Fruit fly (Drosophila melanogaster): ENCODE results near the gene CG11037.

The CG11037 gene

DNA sequence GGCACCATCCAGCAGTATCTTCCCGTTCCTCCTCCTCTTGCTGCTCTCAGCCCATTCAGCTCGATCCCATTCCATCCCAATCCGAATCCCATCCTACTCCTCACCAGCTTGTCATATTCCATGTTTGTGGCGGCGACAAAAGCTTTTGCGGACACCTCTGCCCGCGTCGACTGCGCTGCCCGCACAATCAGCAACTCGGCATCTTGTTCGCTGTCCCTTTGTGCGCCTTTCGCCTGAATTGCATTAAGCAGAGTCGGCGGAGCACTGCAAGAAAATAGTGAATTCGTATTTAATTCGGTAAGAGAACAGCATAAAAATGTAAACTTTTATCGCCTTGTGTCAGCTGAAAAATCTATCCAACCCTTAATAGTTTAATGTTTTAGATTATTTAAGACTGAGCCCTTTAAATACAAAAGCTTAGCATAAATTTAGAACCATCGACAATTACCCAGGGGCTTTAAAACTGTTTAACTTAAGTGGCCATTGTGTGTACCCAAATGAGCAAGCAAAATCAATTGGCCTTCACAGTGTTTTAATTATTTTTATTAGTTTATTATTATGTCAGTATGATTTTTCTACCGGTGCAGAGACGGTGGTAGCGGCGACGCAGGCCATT lies 10.6 kb downstream of the CG11037 start (continued):
- no peak for TF ChIP-seq ERR (GFP tag; optimal IDR thresholded peaks at IDR 0.05)
- no peak for TF ChIP-seq Fer2 (tag; optimal IDR thresholded peaks at IDR 0.05)
- TF ChIP-seq Doc2 (GFP tag; IDR thresholded peaks at IDR 0.05): no peak
- TF ChIP-seq bowl (GFP tag; IDR thresholded peaks at IDR 0.05): no peak
- no peak for TF ChIP-seq CG3726 (GFP tag; IDR thresholded peaks at IDR 0.05)
- no peak for TF ChIP-seq CrebB (tag; optimal IDR thresholded peaks at IDR 0.05)
- TF ChIP-seq ato (GFP tag; IDR thresholded peaks at IDR 0.05; ENCODE audit: partially characterized antibody): no peak
- no peak for TF ChIP-seq CG31224 (GFP tag; IDR thresholded peaks at IDR 0.05)
- peak; percentile 34 for TF ChIP-seq Ssrp (tag; optimal IDR thresholded peaks at IDR 0.05)
- peak; percentile 52 for TF ChIP-seq sens (GFP tag)
- TF ChIP-seq gt (GFP tag; IDR thresholded peaks at IDR 0.05): no peak
- TF ChIP-seq Ets65A (GFP tag): peak; percentile 40
- no peak for TF ChIP-seq jing (GFP tag; optimal IDR thresholded peaks at IDR 0.05)
- no peak for TF ChIP-seq CG9876 (GFP tag; optimal IDR thresholded peaks at IDR 0.05)
- TF ChIP-seq CG10543 (GFP tag; optimal IDR thresholded peaks at IDR 0.05): no peak
- TF ChIP-seq HmgD (GFP tag; optimal IDR thresholded peaks at IDR 0.05): no peak
- peak; percentile 64 for TF ChIP-seq gem (tag; optimal IDR thresholded peaks at IDR 0.05)
- peak; percentile 54 for TF ChIP-seq phol (tag; optimal IDR thresholded peaks at IDR 0.05)
- no peak for TF ChIP-seq CG9727 (GFP tag; optimal IDR thresholded peaks at IDR 0.05)
- 0 out of 2 replicates have a peak, but pooled peaks have one; percentile 26 for TF ChIP-seq CG31441 (GFP tag; IDR thresholded peaks at IDR 0.05)
- no peak for TF ChIP-seq Chrac-16 (GFP tag; optimal IDR thresholded peaks at IDR 0.05)
- TF ChIP-seq CG14860 (GFP tag; IDR thresholded peaks at IDR 0.05; ENCODE audit: partially characterized antibody): no peak
- TF ChIP-seq TFAM (GFP tag; optimal IDR thresholded peaks at IDR 0.05): no peak
- TF ChIP-seq CG10274 (GFP tag; optimal IDR thresholded peaks at IDR 0.05): no peak
- no peak for TF ChIP-seq CG31365 (tag; optimal IDR thresholded peaks at IDR 0.05)
- no peak for TF ChIP-seq jigr1 (GFP tag; IDR thresholded peaks at IDR 0.05)
- TF ChIP-seq CG32767 (GFP tag; IDR thresholded peaks at IDR 0.05): no peak
- TF ChIP-seq E2f1 (GFP tag; IDR thresholded peaks at IDR 0.05): no peak
- TF ChIP-seq CG30403 (GFP tag; optimal IDR thresholded peaks at IDR 0.05): no peak
- no peak for TF ChIP-seq trh (GFP tag; optimal IDR thresholded peaks at IDR 0.05)
- no peak for TF ChIP-seq pan (optimal IDR thresholded peaks at IDR 0.05)
- no peak for TF ChIP-seq pan (GFP tag; optimal IDR thresholded peaks at IDR 0.05 in 1 of 2, IDR thresholded peaks at IDR 0.05 in 1 of 2)
- TF ChIP-seq ap (GFP tag; IDR thresholded peaks at IDR 0.05): no peak
- no peak for TF ChIP-seq pum (GFP tag; optimal IDR thresholded peaks at IDR 0.05)
- TF ChIP-seq bab2 (GFP tag; optimal IDR thresholded peaks at IDR 0.05): no peak
- TF ChIP-seq CG4617 (GFP tag; optimal IDR thresholded peaks at IDR 0.05; ENCODE audit: borderline replicate concordance): no peak
- TF ChIP-seq dimm (GFP tag; IDR thresholded peaks at IDR 0.05): no peak
- no peak for TF ChIP-seq gro (GFP tag; optimal IDR thresholded peaks at IDR 0.05)
- no peak for TF ChIP-seq Fer3 (tag; optimal IDR thresholded peaks at IDR 0.05)
- TF ChIP-seq gfzf (GFP tag; optimal IDR thresholded peaks at IDR 0.05): no peak
- TF ChIP-seq CG30020 (tag; optimal IDR thresholded peaks at IDR 0.05): no peak
- TF ChIP-seq trem (tag; optimal IDR thresholded peaks at IDR 0.05): peak; percentile 16
- TF ChIP-seq disco-r (GFP tag; optimal IDR thresholded peaks at IDR 0.05): no peak
- no peak for TF ChIP-seq CG12104 (GFP tag; optimal IDR thresholded peaks at IDR 0.05)
- TF ChIP-seq her (GFP tag; optimal IDR thresholded peaks at IDR 0.05): no peak
- peak; percentile 37 for TF ChIP-seq fd96Cb (tag; optimal IDR thresholded peaks at IDR 0.05)
- TF ChIP-seq CG18476 (GFP tag; optimal IDR thresholded peaks at IDR 0.05): no peak
- no peak for TF ChIP-seq HLHmδ (GFP tag; optimal IDR thresholded peaks at IDR 0.05)
- TF ChIP-seq Neu2 (GFP tag; optimal IDR thresholded peaks at IDR 0.05; ENCODE audit: borderline replicate concordance): no peak
- no peak for TF ChIP-seq schlank (tag; optimal IDR thresholded peaks at IDR 0.05)
- TF ChIP-seq Meics (GFP tag; optimal IDR thresholded peaks at IDR 0.05): no peak
- TF ChIP-seq CG6854 (GFP tag; optimal IDR thresholded peaks at IDR 0.05): no peak
